Fruit fly (Drosophila melanogaster): ENCODE results near the gene AkhR.
A peak's percentile ranks its signal among the peaks of the same experiment; 100 is the strongest.

AkhR gene

DNA sequence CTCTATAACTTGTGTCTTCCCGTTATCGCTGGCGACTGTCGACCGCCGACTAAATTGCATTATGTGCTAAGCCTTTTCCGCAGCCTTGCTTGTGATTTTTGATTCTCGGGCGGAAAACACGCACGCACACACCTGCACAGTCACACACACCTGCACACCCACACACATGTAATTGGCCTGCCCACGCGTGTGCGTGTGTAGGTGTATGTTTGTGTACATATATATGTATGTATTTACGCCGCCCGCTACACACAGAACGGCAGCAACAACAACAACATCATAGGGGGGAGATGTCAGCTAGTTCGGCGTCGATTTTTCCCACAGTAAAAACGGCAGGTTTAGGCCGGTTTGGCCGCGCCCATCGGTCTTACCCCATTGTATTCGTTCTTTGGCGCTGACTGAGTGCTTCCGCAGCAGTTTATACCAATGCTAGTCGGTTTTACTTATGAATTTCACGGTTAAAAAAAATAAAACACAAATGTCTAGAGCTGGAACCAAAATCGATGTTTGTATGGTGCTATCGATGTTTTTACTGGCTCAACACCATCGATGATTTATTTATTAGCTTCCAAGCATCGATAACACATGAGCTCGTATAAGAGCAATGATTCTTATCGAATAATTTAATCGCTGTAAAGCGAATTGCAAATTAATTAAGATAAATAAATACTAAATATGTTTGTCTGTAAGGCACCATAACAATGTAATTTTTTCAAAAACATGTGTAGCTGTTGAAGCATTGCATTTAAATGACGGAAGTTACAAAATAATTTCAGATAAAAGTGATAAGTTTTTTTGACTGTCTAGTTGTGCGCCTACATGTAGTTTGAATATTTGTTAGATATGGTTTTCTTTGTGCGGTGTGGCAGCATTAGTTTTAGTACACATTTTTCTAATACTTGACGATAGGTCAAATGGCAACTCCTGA lies 7.1 kb upstream of the AkhR start, which contains the start of gene homer (continued):
- TF ChIP-seq sna (GFP tag; IDR thresholded peaks at IDR 0.05; ENCODE audit: partially characterized antibody) (peak; percentile 86; the same call in 1 of the 2 replicates), BtbVII (GFP tag; optimal IDR thresholded peaks at IDR 0.05) (no peak), CG12155 (GFP tag; optimal IDR thresholded peaks at IDR 0.05) (no peak), gcm2 (GFP tag; optimal IDR thresholded peaks at IDR 0.05) (no peak), CG5180 (GFP tag; optimal IDR thresholded peaks at IDR 0.05) (no peak), exex (tag; optimal IDR thresholded peaks at IDR 0.05) (peak; percentile 14), tgo (GFP tag; IDR thresholded peaks at IDR 0.05) (no peak), schlank (tag; optimal IDR thresholded peaks at IDR 0.05) (no peak), Usf (GFP tag; optimal IDR thresholded peaks at IDR 0.05) (no peak), unpg (GFP tag; optimal IDR thresholded peaks at IDR 0.05) (no peak), CG7271 (tag; optimal IDR thresholded peaks at IDR 0.05) (no peak), hkb (optimal IDR thresholded peaks at IDR 0.05) (no peak), hkb (GFP tag; IDR thresholded peaks at IDR 0.05) (peak; percentile 10; the same call in 1 of the 2 replicates), Gug (GFP tag; IDR thresholded peaks at IDR 0.05) (no peak), dmrt11E (tag; optimal IDR thresholded peaks at IDR 0.05) (peak; percentile 4), Kr (GFP tag; optimal IDR thresholded peaks at IDR 0.05) (no peak), CG4820 (GFP tag; optimal IDR thresholded peaks at IDR 0.05) (no peak), Med (GFP tag) (peak; percentile 70), psq (GFP tag; optimal IDR thresholded peaks at IDR 0.05) (no peak), CG14050 (GFP tag; IDR thresholded peaks at IDR 0.05) (no peak), CG11247 (GFP tag; IDR thresholded peaks at IDR 0.05) (no peak), CG3163 (GFP tag; optimal IDR thresholded peaks at IDR 0.05) (no peak), CG17359 (tag; optimal IDR thresholded peaks at IDR 0.05) (no peak), ATbp (GFP tag; optimal IDR thresholded peaks at IDR 0.05) (no peak), CG18599 (GFP tag; optimal IDR thresholded peaks at IDR 0.05) (no peak), pita (GFP tag; optimal IDR thresholded peaks at IDR 0.05) (no peak), CG32532 (GFP tag; IDR thresholded peaks at IDR 0.05) (no peak), CG9727 (GFP tag; optimal IDR thresholded peaks at IDR 0.05) (no peak), CG32772 (GFP tag; IDR thresholded peaks at IDR 0.05) (peak; percentile 25; the same call in 1 of the 2 replicates), CG15073 (GFP tag; optimal IDR thresholded peaks at IDR 0.05) (no peak), gem (tag; optimal IDR thresholded peaks at IDR 0.05) (no peak), bigmax (GFP tag; optimal IDR thresholded peaks at IDR 0.05) (peak; percentile 24), Xbp1 (GFP tag; optimal IDR thresholded peaks at IDR 0.05) (no peak), HLH54F (GFP tag; optimal IDR thresholded peaks at IDR 0.05) (no peak), chn (GFP tag; optimal IDR thresholded peaks at IDR 0.05) (no peak), CG2129 (GFP tag; IDR thresholded peaks at IDR 0.05; ENCODE audit: partially characterized antibody) (peak; percentile 81), Sox102F (GFP tag; optimal IDR thresholded peaks at IDR 0.05) (no peak), Sin3A (optimal IDR thresholded peaks at IDR 0.05) (peak; percentile 51), p53 (GFP tag; optimal IDR thresholded peaks at IDR 0.05) (no peak), CG11696 (GFP tag; IDR thresholded peaks at IDR 0.05) (no peak), CG3281 (GFP tag; optimal IDR thresholded peaks at IDR 0.05) (no peak), sob (GFP tag; IDR thresholded peaks at IDR 0.05) (no peak), emc (GFP tag; optimal IDR thresholded peaks at IDR 0.05) (no peak), CG8359 (GFP tag; optimal IDR thresholded peaks at IDR 0.05; ENCODE audit: borderline replicate concordance) (no peak), CG6813 (GFP tag; optimal IDR thresholded peaks at IDR 0.05) (no peak), Bgb (GFP tag; IDR thresholded peaks at IDR 0.05; ENCODE audit: partially characterized antibody) (peak; percentile 96), CG15479 (GFP tag; optimal IDR thresholded peaks at IDR 0.05) (no peak), CG10959 (GFP tag; IDR thresholded peaks at IDR 0.05) (no peak)

Measured in whole organism, embryonic.